Fruit fly (Drosophila melanogaster) whole organism, embryonic: Measurements from ENCODE around the gene Trmt6.

Experiments used
- Abd-B ChIP-seq: fragments of 200-800 bp; sonication (Bioruptor generic); optimal IDR thresholded peaks from 2 replicates; lab custom pipeline; 2018; ENCODE audit warnings: missing biosample characterization, mild to moderate bottlenecking, missing genetic modification characterization, moderate library complexity
- Asciz ChIP-seq: fragments of 200-800 bp; sonication (Bioruptor generic); optimal IDR thresholded peaks from 2 replicates; lab custom pipeline; 2017; ENCODE audit warnings: missing biosample characterization, mild to moderate bottlenecking, missing genetic modification characterization, missing genetic modification reagents
- CG11093 ChIP-seq: fragments of 200-800 bp; sonication (Bioruptor generic); IDR thresholded peaks from 3 replicates; pipeline ENCODE4 v1.3.6; 2022; ENCODE audit warnings: missing biosample characterization, missing genetic modification characterization
- CG11723 ChIP-seq: fragments of 200-800 bp; sonication (Bioruptor generic); optimal IDR thresholded peaks from 2 replicates; lab custom pipeline; 2017; ENCODE audit warnings: missing biosample characterization, mild to moderate bottlenecking, missing genetic modification characterization
- CG12659 ChIP-seq: fragments of 200-800 bp; sonication (Bioruptor generic); optimal IDR thresholded peaks from 3 replicates; lab custom pipeline; 2017; ENCODE audit warnings: mild to moderate bottlenecking, missing biosample characterization, missing genetic modification reagents, missing genetic modification characterization
- CG12769 ChIP-seq: fragments of 200-800 bp; sonication (Bioruptor generic); optimal IDR thresholded peaks from 2 replicates; lab custom pipeline; 2019; ENCODE audit warnings: missing biosample characterization, mild to moderate bottlenecking, missing genetic modification characterization, moderate library complexity
- CG13287 ChIP-seq: fragments of 200-800 bp; sonication (Bioruptor generic); IDR thresholded peaks from 2 replicates; pipeline ENCODE4 v1.3.6; 2022; ENCODE audit warnings: missing biosample characterization, missing genetic modification characterization; ENCODE audit not compliant: partially characterized antibody
- CG13624 ChIP-seq: fragments of 200-800 bp; sonication (Bioruptor generic); optimal IDR thresholded peaks from 2 replicates; lab custom pipeline; 2016; ENCODE audit warnings: missing biosample characterization, missing genetic modification characterization
- CG15073 ChIP-seq: fragments of 200-800 bp; sonication (Bioruptor generic); optimal IDR thresholded peaks from 2 replicates; lab custom pipeline; 2016; ENCODE audit warnings: missing biosample characterization, missing genetic modification characterization
- CG17186 ChIP-seq: fragments of 200-800 bp; sonication (Bioruptor generic); optimal IDR thresholded peaks from 3 replicates; lab custom pipeline; 2017; ENCODE audit warnings: missing biosample characterization, missing genetic modification reagents, missing genetic modification characterization
- CG3065 ChIP-seq: fragments of 200-800 bp; sonication (Bioruptor generic); optimal IDR thresholded peaks from 2 replicates; lab custom pipeline; 2016; ENCODE audit warnings: missing biosample characterization, missing genetic modification characterization
- CG32532 ChIP-seq: fragments of 200-800 bp; sonication (Bioruptor generic); IDR thresholded peaks from 2 replicates; pipeline ENCODE4 v1.3.6; 2022; ENCODE audit warnings: missing biosample characterization, missing genetic modification characterization
- CG3407 ChIP-seq: fragments of 200-800 bp; sonication (Bioruptor generic); optimal IDR thresholded peaks from 2 replicates; lab custom pipeline; 2018; ENCODE audit warnings: missing biosample characterization, mild to moderate bottlenecking, missing genetic modification characterization
- CG4424 ChIP-seq: fragments of 200-800 bp; sonication (Bioruptor generic); optimal IDR thresholded peaks from 3 replicates; lab custom pipeline; 2016; ENCODE audit warnings: missing biosample characterization, missing genetic modification characterization
- CG5953 ChIP-seq: fragments of 200-800 bp; sonication (Bioruptor generic); IDR thresholded peaks from 2 replicates; pipeline ENCODE4 v1.3.6; 2022; ENCODE audit warnings: missing biosample characterization, missing genetic modification characterization
- CG8089 ChIP-seq: fragments of 200-800 bp; sonication (Bioruptor generic); optimal IDR thresholded peaks from 3 replicates; lab custom pipeline; 2016; ENCODE audit warnings: missing biosample characterization, missing genetic modification characterization
- CG8281 ChIP-seq: fragments of 200-800 bp; sonication (Bioruptor generic); optimal IDR thresholded peaks from 2 replicates; lab custom pipeline; 2018; ENCODE audit warnings: missing biosample characterization, mild to moderate bottlenecking, missing genetic modification characterization, moderate library complexity
- CG8290 ChIP-seq, 3 experiments: fragments of 200-800 bp; sonication (Bioruptor generic); optimal IDR thresholded peaks; 2 replicates each; lab custom pipeline; 2016 to 2019; ENCODE audit warnings: missing biosample characterization in 3 of 3, missing genetic modification characterization in 3 of 3, mild to moderate bottlenecking in 2 of 3, moderate library complexity in 1 of 3
- CG8765 ChIP-seq: fragments of 200-800 bp; sonication (Bioruptor generic); IDR thresholded peaks from 2 replicates; pipeline ENCODE4 v1.3.6; 2022; ENCODE audit warnings: missing biosample characterization, missing genetic modification characterization
- CTCF ChIP-seq: fragments of 200-800 bp; sonication (Bioruptor generic); optimal IDR thresholded peaks from 2 replicates; lab custom pipeline; 2017; ENCODE audit warnings: missing biosample characterization, mild to moderate bottlenecking, missing genetic modification characterization, moderate library complexity
- Fer1 ChIP-seq: fragments of 200-800 bp; sonication (Bioruptor generic); optimal IDR thresholded peaks from 2 replicates; lab custom pipeline; 2017; ENCODE audit warnings: missing biosample characterization, mild to moderate bottlenecking, missing genetic modification characterization
- Fer2 ChIP-seq: fragments of 200-800 bp; sonication (Bioruptor generic); optimal IDR thresholded peaks from 2 replicates; lab custom pipeline; 2018; ENCODE audit warnings: missing biosample characterization, mild to moderate bottlenecking, missing genetic modification characterization, moderate library complexity
- HLH4C ChIP-seq: fragments of 200-800 bp; sonication (Bioruptor generic); IDR thresholded peaks from 3 replicates; pipeline ENCODE4 v1.3.6; 2022; ENCODE audit warnings: missing biosample characterization, missing genetic modification characterization; ENCODE audit not compliant: partially characterized antibody
- Hmr ChIP-seq: fragments of 200-800 bp; sonication (Bioruptor generic); optimal IDR thresholded peaks from 3 replicates; lab custom pipeline; 2017; ENCODE audit warnings: mild to moderate bottlenecking, missing biosample characterization, missing genetic modification reagents, missing genetic modification characterization
- Hr39 ChIP-seq: fragments of >200 bp; optimal IDR thresholded peaks from 2 replicates; lab custom pipeline; 2017
- Hr78 ChIP-seq, 2 experiments: fragments of 200-800 bp in 1 of 2; fragments of >200 bp in 1 of 2; sonication (Bioruptor generic) in 1 of 2; optimal IDR thresholded peaks; 2 replicates each; lab custom pipeline; 2017 to 2019; ENCODE audit warnings: missing biosample characterization in 2 of 2, missing genetic modification characterization in 2 of 2, mild to moderate bottlenecking in 1 of 2, moderate library complexity in 1 of 2
- Taf1 ChIP-seq: fragments of 200-800 bp; sonication (Bioruptor generic); IDR thresholded peaks from 2 replicates; pipeline ENCODE4 v1.3.6; 2022; ENCODE audit warnings: missing biosample characterization, missing genetic modification characterization
- abd-A ChIP-seq: fragments of 200-800 bp; sonication (Bioruptor generic); optimal IDR thresholded peaks from 3 replicates; lab custom pipeline; 2019; ENCODE audit warnings: missing biosample characterization, mild to moderate bottlenecking, missing genetic modification characterization, moderate library complexity
- bcd ChIP-seq: fragments of 200-800 bp; sonication (Bioruptor generic); optimal IDR thresholded peaks from 2 replicates; lab custom pipeline; 2017; ENCODE audit warnings: missing biosample characterization, mild to moderate bottlenecking, missing genetic modification characterization
- cg ChIP-seq: fragments of 200-800 bp; sonication (Bioruptor generic); optimal IDR thresholded peaks from 3 replicates; lab custom pipeline; 2019; ENCODE audit warnings: missing biosample characterization, mild to moderate bottlenecking, missing genetic modification characterization, moderate library complexity
- chm ChIP-seq: fragments of 200-800 bp; sonication (Bioruptor generic); IDR thresholded peaks from 2 replicates; pipeline ENCODE4 v1.3.6; 2022; ENCODE audit warnings: missing biosample characterization, missing genetic modification characterization
- crp ChIP-seq, 2 experiments: fragments of 200-800 bp; sonication (Bioruptor generic); optimal IDR thresholded peaks; 2 replicates in 1 of 2; 3 replicates in 1 of 2; lab custom pipeline; 2017; ENCODE audit warnings: missing biosample characterization in 2 of 2, missing genetic modification characterization in 2 of 2, mild to moderate bottlenecking in 1 of 2, moderate library complexity in 1 of 2
- da ChIP-seq: fragments of 200-800 bp; sonication (Bioruptor generic); optimal IDR thresholded peaks from 2 replicates; lab custom pipeline; 2016; ENCODE audit warnings: missing biosample characterization, missing genetic modification characterization
- dmrt99B ChIP-seq: fragments of 200-800 bp; sonication (Bioruptor generic); optimal IDR thresholded peaks from 2 replicates; lab custom pipeline; 2018; ENCODE audit warnings: missing biosample characterization, mild to moderate bottlenecking, missing genetic modification characterization, moderate library complexity
- dysf ChIP-seq: fragments of 200-800 bp; sonication (Bioruptor generic); IDR thresholded peaks from 3 replicates; pipeline ENCODE4 v1.3.6; 2022; ENCODE audit warnings: missing biosample characterization, missing genetic modification characterization
- emc ChIP-seq: fragments of 200-800 bp; sonication (Bioruptor generic); optimal IDR thresholded peaks from 2 replicates; lab custom pipeline; 2016; ENCODE audit warnings: missing biosample characterization, missing genetic modification characterization
- grn ChIP-seq: fragments of 200-800 bp; sonication (Bioruptor generic); optimal IDR thresholded peaks from 3 replicates; lab custom pipeline; 2017; ENCODE audit warnings: missing biosample characterization, missing genetic modification characterization
- ham ChIP-seq: fragments of 200-800 bp; sonication (Bioruptor generic); IDR thresholded peaks from 2 replicates; pipeline ENCODE4 v1.3.6; 2022; ENCODE audit warnings: missing biosample characterization, missing genetic modification characterization
- kni ChIP-seq: fragments of 200-800 bp; sonication (Bioruptor generic); optimal IDR thresholded peaks from 3 replicates; lab custom pipeline; 2017; ENCODE audit warnings: mild to moderate bottlenecking, missing biosample characterization, missing genetic modification reagents, missing genetic modification characterization
- maf-S ChIP-seq: fragments of 200-800 bp; sonication (Bioruptor generic); optimal IDR thresholded peaks from 2 replicates; lab custom pipeline; 2016; ENCODE audit warnings: missing biosample characterization, missing genetic modification characterization
- mld ChIP-seq: fragments of 200-800 bp; sonication (Bioruptor generic); IDR thresholded peaks from 3 replicates; pipeline ENCODE4 v1.3.6; 2022; ENCODE audit warnings: missing biosample characterization, missing genetic modification characterization; ENCODE audit not compliant: partially characterized antibody
- oc ChIP-seq: fragments of 200-800 bp; sonication (Bioruptor generic); optimal IDR thresholded peaks from 2 replicates; lab custom pipeline; 2018; ENCODE audit warnings: missing biosample characterization, mild to moderate bottlenecking, missing genetic modification characterization, moderate library complexity
- peb ChIP-seq: fragments of 200-800 bp; sonication (Bioruptor generic); IDR thresholded peaks from 2 replicates; pipeline ENCODE4 v1.3.6; 2022; ENCODE audit warnings: missing biosample characterization, missing genetic modification characterization
- pros ChIP-seq: fragments of 200-800 bp; sonication (Bioruptor generic); optimal IDR thresholded peaks from 3 replicates; lab custom pipeline; 2019; ENCODE audit warnings: missing biosample characterization, mild to moderate bottlenecking, missing genetic modification characterization, moderate library complexity
- sc ChIP-seq, 3 experiments: fragments of >200 bp in 2 of 3; fragments of 200-800 bp in 1 of 3; sonication (Bioruptor generic) in 1 of 3; optimal IDR thresholded peaks; 2 replicates in 2 of 3; 3 replicates in 1 of 3; lab custom pipeline; 2017; ENCODE audit warnings: mild to moderate bottlenecking in 1 of 3, missing biosample characterization in 1 of 3, missing genetic modification characterization in 1 of 3, missing genetic modification reagents in 1 of 3
- sd ChIP-seq: fragments of 200-800 bp; sonication (Bioruptor generic); optimal IDR thresholded peaks from 3 replicates; lab custom pipeline; 2018; ENCODE audit warnings: missing biosample characterization, mild to moderate bottlenecking, missing genetic modification characterization, moderate library complexity
- ssp ChIP-seq: fragments of 200-800 bp; sonication (Bioruptor generic); IDR thresholded peaks from 2 replicates; pipeline ENCODE4 v1.3.6; 2022; ENCODE audit warnings: missing biosample characterization, missing genetic modification characterization
- tap ChIP-seq: fragments of 200-800 bp; optimal IDR thresholded peaks from 3 replicates; lab custom pipeline; 2019; ENCODE audit warnings: missing biosample characterization, mild to moderate bottlenecking, missing genetic modification characterization, moderate library complexity
- vvl ChIP-seq: fragments of 200-800 bp; sonication (Bioruptor generic); IDR thresholded peaks from 2 replicates; pipeline ENCODE4 v1.3.6; 2022; ENCODE audit warnings: missing biosample characterization, missing genetic modification characterization
- wdn ChIP-seq: fragments of 200-800 bp; sonication (Bioruptor generic); IDR thresholded peaks from 2 replicates; pipeline ENCODE4 v1.3.6; 2022; ENCODE audit warnings: missing biosample characterization, missing genetic modification characterization

Trmt6 gene

DNA sequence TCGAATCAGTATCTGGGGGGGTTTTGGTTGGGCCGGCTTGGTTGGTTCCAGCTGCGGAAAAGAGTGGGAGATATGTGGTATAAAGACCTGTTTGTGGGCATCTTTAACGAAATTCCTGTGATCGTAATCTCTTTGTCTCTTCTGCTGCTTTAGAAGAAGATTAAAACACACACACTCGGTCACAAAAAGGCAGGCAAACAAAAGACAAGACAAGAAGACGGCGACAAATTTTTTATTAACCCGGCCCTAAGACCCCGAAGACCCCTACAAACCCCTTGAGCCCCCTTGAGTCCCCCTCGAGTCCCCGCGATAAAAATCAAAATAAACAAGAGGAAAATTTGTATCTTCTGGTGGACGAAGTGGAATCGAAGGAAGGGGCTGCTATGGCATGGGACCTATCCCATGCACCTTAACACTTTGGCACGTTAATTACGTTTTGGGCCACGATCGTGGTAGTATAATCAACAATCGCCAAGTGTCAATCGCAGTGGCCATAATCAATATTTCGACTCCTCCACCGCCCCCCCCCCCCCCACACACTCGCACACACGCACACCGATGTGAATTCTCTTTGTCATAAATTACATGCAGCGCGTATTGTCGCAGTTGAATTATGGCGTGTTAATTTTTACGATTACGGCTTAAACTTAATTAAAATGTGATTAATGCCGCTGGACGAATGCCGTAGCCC is 27.8 kb downstream of the Trmt6 start:
- TF ChIP-seq vvl (GFP tag; lab: Robert Waterston, UW): no peak
- peak; percentile 47 for TF ChIP-seq abd-A
- TF ChIP-seq mld (GFP tag; lab: Robert Waterston, UW): no peak
- TF ChIP-seq CG8281 (tag; lab: Kevin White, UChicago): no peak
- peak; percentile 39 for TF ChIP-seq cg
- TF ChIP-seq CG11723 (GFP tag; lab: Kevin White, UChicago): no peak
- TF ChIP-seq chm: no peak
- TF ChIP-seq sd (tag; lab: Kevin White, UChicago): peak; percentile 83
- no peak for TF ChIP-seq Fer2 (tag; lab: Kevin White, UChicago)
- no peak for TF ChIP-seq Hr39 (lab: Kevin White, UChicago)
- no peak for TF ChIP-seq CG13287
- no peak for TF ChIP-seq HLH4C (GFP tag; lab: Robert Waterston, UW)
- no peak for TF ChIP-seq CG8290 (GFP tag; optimal IDR thresholded peaks at IDR 0.05; lab: Kevin White, UChicago)
- no peak for TF ChIP-seq CG8290 (tag; optimal IDR thresholded peaks at IDR 0.05; lab: Kevin White, UChicago)
- no peak for TF ChIP-seq wdn (GFP tag; lab: Robert Waterston, UW)
- no peak for TF ChIP-seq CG3065 (GFP tag; lab: Kevin White, UChicago)
- no peak for TF ChIP-seq Abd-B (GFP tag; lab: Kevin White, UChicago)
- TF ChIP-seq pros (GFP tag; lab: Kevin White, UChicago): peak; percentile 94
- no peak for TF ChIP-seq sc (optimal IDR thresholded peaks at IDR 0.05; lab: Kevin White, UChicago)
- TF ChIP-seq sc (GFP tag; optimal IDR thresholded peaks at IDR 0.05; lab: Kevin White, UChicago): no peak
- peak; percentile 58 for TF ChIP-seq kni (GFP tag; lab: Kevin White, UChicago)
- no peak for TF ChIP-seq Fer1
- no peak for TF ChIP-seq dysf (GFP tag; lab: Robert Waterston, UW)
- TF ChIP-seq Taf1 (GFP tag; lab: Robert Waterston, UW): no peak
- no peak for TF ChIP-seq CG8089 (GFP tag; lab: Kevin White, UChicago)
- no peak for TF ChIP-seq da (GFP tag; lab: Kevin White, UChicago)
- TF ChIP-seq tap (tag; lab: Kevin White, UChicago): no peak
- peak in 1 of 2 experiments; percentile 23 for TF ChIP-seq Hr78 (GFP tag; optimal IDR thresholded peaks at IDR 0.05; lab: Kevin White, UChicago)
- TF ChIP-seq CG11093 (GFP tag; lab: Robert Waterston, UW): no peak
- no peak for TF ChIP-seq CG32532 (GFP tag; lab: Robert Waterston, UW)
- TF ChIP-seq CG3407 (GFP tag; lab: Kevin White, UChicago): no peak
- no peak for TF ChIP-seq emc (GFP tag; lab: Kevin White, UChicago)
- no peak for TF ChIP-seq dmrt99B
- no peak for TF ChIP-seq CG4424 (GFP tag; lab: Kevin White, UChicago)
- TF ChIP-seq maf-S (GFP tag; lab: Kevin White, UChicago): no peak
- no peak for TF ChIP-seq bcd (GFP tag; lab: Kevin White, UChicago)
- no peak for TF ChIP-seq Asciz (GFP tag; lab: Kevin White, UChicago)
- no peak for TF ChIP-seq CG12659 (GFP tag; lab: Kevin White, UChicago)
- TF ChIP-seq CG13624 (GFP tag; lab: Kevin White, UChicago): no peak
- TF ChIP-seq CG15073 (GFP tag; lab: Kevin White, UChicago): no peak
- TF ChIP-seq CG12769 (tag; lab: Kevin White, UChicago): no peak
- TF ChIP-seq CG5953 (GFP tag; lab: Robert Waterston, UW): no peak
- peak; percentile 80 for TF ChIP-seq oc (tag; lab: Kevin White, UChicago)
- no peak for TF ChIP-seq ham (GFP tag; lab: Robert Waterston, UW)
- no peak for TF ChIP-seq ssp (GFP tag; lab: Robert Waterston, UW)
- no peak for TF ChIP-seq Hmr (GFP tag; lab: Kevin White, UChicago)
- TF ChIP-seq CG17186 (GFP tag; lab: Kevin White, UChicago): no peak
- TF ChIP-seq CTCF (GFP tag; lab: Kevin White, UChicago): no peak
- TF ChIP-seq CG8765 (GFP tag; lab: Robert Waterston, UW): no peak
- TF ChIP-seq grn (GFP tag; lab: Kevin White, UChicago): peak; percentile 96
- no peak for TF ChIP-seq crp (GFP tag; optimal IDR thresholded peaks at IDR 0.05; lab: Kevin White, UChicago)
- no peak for TF ChIP-seq peb
